Worm (Caenorhabditis elegans) whole organism, L4 larva: ENCODE data around the gene abcf-1.

ENCODE experiments used
- D1046.2 ChIP-seq: fragments of 200-800 bp; sonication (Bioruptor generic); IDR thresholded peaks from 2 replicates; pipeline ENCODE4 v1.3.6; 2022; ENCODE audit warnings: missing genetic modification characterization, missing compliant biosample characterization
- F10B5.3 ChIP-seq: sonication (generic microtip); optimal IDR thresholded peaks from 2 replicates; lab custom pipeline; 2016; ENCODE audit warnings: mild to moderate bottlenecking, missing genetic modification characterization, missing compliant biosample characterization
- F26F4.8 ChIP-seq: fragments of 200-800 bp; sonication (Bioruptor generic); conservative IDR thresholded peaks from 2 replicates; pipeline ENCODE4 v1.3.6; 2022; ENCODE audit warnings: missing genetic modification characterization, missing compliant biosample characterization
- F49E8.2 ChIP-seq: sonication (generic microtip); optimal IDR thresholded peaks from 2 replicates; lab custom pipeline; 2016; ENCODE audit warnings: missing compliant biosample characterization, mild to moderate bottlenecking, missing genetic modification characterization, borderline replicate concordance
- R02D3.7 ChIP-seq: fragments of 150-350 bp; sonication (generic microtip); optimal IDR thresholded peaks from 3 replicates; lab custom pipeline; 2014; ENCODE audit warnings: missing biosample characterization, missing genetic modification characterization
- T20F7.1 ChIP-seq: fragments of 200-800 bp; sonication (Bioruptor generic); optimal IDR thresholded peaks from 2 replicates; lab custom pipeline; 2018; ENCODE audit warnings: mild to moderate bottlenecking, missing genetic modification characterization, missing compliant biosample characterization
- Y5F2A.4 ChIP-seq: fragments of 200-800 bp; sonication (Bioruptor generic); optimal IDR thresholded peaks from 2 replicates; lab custom pipeline; 2018; ENCODE audit warnings: mild to moderate bottlenecking, missing genetic modification characterization, missing compliant biosample characterization
- ZK337.2 ChIP-seq: fragments of 200-800 bp; sonication (Bioruptor generic); IDR thresholded peaks from 2 replicates; pipeline ENCODE4 v1.3.6; 2022; ENCODE audit warnings: missing genetic modification reagents, missing genetic modification characterization, missing compliant biosample characterization
- ZK546.5 ChIP-seq, 2 experiments: sonication (generic microtip); optimal IDR thresholded peaks; 2 replicates each; lab custom pipeline; 2017; ENCODE audit warnings: missing biosample characterization in 2 of 2, missing genetic modification characterization in 2 of 2
- aly-2 ChIP-seq: sonication (generic microtip); optimal IDR thresholded peaks from 2 replicates; lab custom pipeline; 2018; ENCODE audit warnings: missing biosample characterization, missing genetic modification characterization
- ama-1 ChIP-seq: fragments of 150-350 bp; optimal IDR thresholded peaks from 2 replicates; lab custom pipeline; 2014; ENCODE audit warnings: inconsistent platforms, mixed read lengths
- cey-2 ChIP-seq: sonication (generic microtip); optimal IDR thresholded peaks from 3 replicates; lab custom pipeline; 2017; ENCODE audit warnings: missing genetic modification characterization, mild to moderate bottlenecking, missing compliant biosample characterization, antibody characterized with exemption, borderline replicate concordance; ENCODE audit not compliant: insufficient read depth
- ctbp-1 ChIP-seq: fragments of 200-800 bp; sonication (Bioruptor generic); IDR thresholded peaks from 2 replicates; pipeline ENCODE4 v1.3.6; 2022; ENCODE audit warnings: missing genetic modification reagents, missing genetic modification characterization, missing compliant biosample characterization
- daf-12 ChIP-seq: fragments of 150-350 bp; optimal IDR thresholded peaks from 2 replicates; lab custom pipeline; 2014; ENCODE audit warnings: missing biosample characterization, missing genetic modification reagents, missing genetic modification characterization
- daf-16 ChIP-seq, 3 experiments: sonication (generic microtip); optimal IDR thresholded peaks; 2 replicates each; lab custom pipeline; 2016 to 2017; ENCODE audit warnings: missing genetic modification characterization in 3 of 3, missing genetic modification reagents in 3 of 3, mild to moderate bottlenecking in 2 of 3, missing compliant biosample characterization in 2 of 3, missing biosample characterization in 1 of 3, moderate library complexity in 1 of 3
- duxl-1 ChIP-seq: sonication (generic microtip); optimal IDR thresholded peaks from 2 replicates; lab custom pipeline; 2016; ENCODE audit warnings: mild to moderate bottlenecking, missing genetic modification characterization, moderate library complexity, missing compliant biosample characterization; ENCODE audit not compliant: poor library complexity
- dve-1 ChIP-seq: sonication (generic microtip); optimal IDR thresholded peaks from 2 replicates; lab custom pipeline; 2017; ENCODE audit warnings: antibody characterized with exemption, mild to moderate bottlenecking, missing genetic modification characterization, missing compliant biosample characterization; ENCODE audit not compliant: insufficient read depth
- fos-1 ChIP-seq: fragments of 150-350 bp; optimal IDR thresholded peaks from 2 replicates; lab custom pipeline; 2014; ENCODE audit warnings: missing biosample characterization, missing genetic modification characterization
- gei-8 ChIP-seq: fragments of 200-800 bp; sonication (Bioruptor generic); optimal IDR thresholded peaks from 2 replicates; lab custom pipeline; 2018; ENCODE audit warnings: mild to moderate bottlenecking, missing genetic modification characterization, missing compliant biosample characterization
- hif-1 ChIP-seq, 2 experiments: sonication (generic microtip); optimal IDR thresholded peaks; 2 replicates each; lab custom pipeline; 2016 to 2017; ENCODE audit warnings: missing compliant biosample characterization in 2 of 2, missing genetic modification characterization in 2 of 2, missing genetic modification reagents in 2 of 2, missing genotype in 2 of 2, mild to moderate bottlenecking in 1 of 2
- hmg-1.1 ChIP-seq: fragments of 200-800 bp; sonication (Bioruptor generic); IDR thresholded peaks from 2 replicates; pipeline ENCODE4 v1.3.6; 2022; ENCODE audit warnings: missing genetic modification reagents, missing genetic modification characterization, missing compliant biosample characterization
- jun-1 ChIP-seq: fragments of 150-350 bp; optimal IDR thresholded peaks from 2 replicates; lab custom pipeline; 2014; ENCODE audit warnings: missing biosample characterization, missing genetic modification reagents, missing genetic modification characterization
- lin-1 ChIP-seq: fragments of 200-800 bp; sonication (Bioruptor generic); IDR thresholded peaks from 2 replicates; pipeline ENCODE4 v1.3.6; 2022; ENCODE audit warnings: missing genetic modification reagents, missing genetic modification characterization, missing compliant biosample characterization
- lir-3 ChIP-seq: sonication (generic microtip); optimal IDR thresholded peaks from 2 replicates; lab custom pipeline; 2016; ENCODE audit warnings: mild to moderate bottlenecking, missing genetic modification characterization, missing compliant biosample characterization
- lsy-2 ChIP-seq, 2 experiments: fragments of 150-350 bp in 1 of 2; sonication (generic microtip) in 1 of 2; optimal IDR thresholded peaks; 2 replicates each; lab custom pipeline; 2014 to 2017; ENCODE audit warnings: missing biosample characterization in 2 of 2, missing genetic modification characterization in 2 of 2
- madf-5 ChIP-seq, 2 experiments: fragments of 200-800 bp; sonication (Bioruptor generic); IDR thresholded peaks; 2 replicates each; pipeline ENCODE4 v1.3.6; 2022; ENCODE audit warnings: missing compliant biosample characterization in 2 of 2, missing genetic modification characterization in 2 of 2
- mes-2 ChIP-seq: sonication (generic microtip); optimal IDR thresholded peaks from 2 replicates; lab custom pipeline; 2016; ENCODE audit warnings: missing genotype, mild to moderate bottlenecking, missing genetic modification characterization, missing compliant biosample characterization; ENCODE audit not compliant: poor library complexity, severe bottlenecking
- nhr-25 ChIP-seq: sonication (generic microtip); optimal IDR thresholded peaks from 2 replicates; lab custom pipeline; 2017; ENCODE audit warnings: missing genetic modification characterization, mild to moderate bottlenecking, missing compliant biosample characterization, antibody characterized with exemption, moderate library complexity, borderline replicate concordance; ENCODE audit not compliant: insufficient read depth
- nhr-28 ChIP-seq: fragments of 150-350 bp; optimal IDR thresholded peaks from 2 replicates; lab custom pipeline; 2014; ENCODE audit warnings: missing biosample characterization, missing genetic modification characterization
- nhr-42 ChIP-seq: fragments of 200-800 bp; sonication (Bioruptor generic); IDR thresholded peaks from 2 replicates; pipeline ENCODE4 v1.3.6; 2022; ENCODE audit warnings: missing genetic modification characterization, missing compliant biosample characterization
- nhr-48 ChIP-seq: sonication (generic microtip); optimal IDR thresholded peaks from 2 replicates; lab custom pipeline; 2016; ENCODE audit warnings: mild to moderate bottlenecking, missing genetic modification characterization, missing compliant biosample characterization
- nhr-6 ChIP-seq: fragments of 150-350 bp; optimal IDR thresholded peaks from 2 replicates; lab custom pipeline; 2014; ENCODE audit warnings: missing biosample characterization, missing genetic modification characterization
- nhr-76 ChIP-seq: fragments of 150-350 bp; optimal IDR thresholded peaks from 2 replicates; lab custom pipeline; 2014; ENCODE audit warnings: missing biosample characterization, missing genetic modification characterization
- nhr-77 ChIP-seq: fragments of 150-350 bp; optimal IDR thresholded peaks from 2 replicates; lab custom pipeline; 2014; ENCODE audit warnings: missing biosample characterization, missing genetic modification characterization
- pqm-1 ChIP-seq: sonication (generic microtip); optimal IDR thresholded peaks from 2 replicates; lab custom pipeline; 2017; ENCODE audit warnings: missing biosample characterization, missing genetic modification characterization
- saeg-2 ChIP-seq: fragments of 200-800 bp; sonication (Bioruptor generic); IDR thresholded peaks from 2 replicates; pipeline ENCODE4 v1.3.6; 2022; ENCODE audit warnings: missing genetic modification reagents, missing genetic modification characterization, missing compliant biosample characterization
- set-16 ChIP-seq: fragments of 200-800 bp; sonication (Bioruptor generic); IDR thresholded peaks from 2 replicates; pipeline ENCODE4 v1.3.6; 2022; ENCODE audit warnings: missing genetic modification reagents, missing genetic modification characterization, missing compliant biosample characterization
- snpc-4 ChIP-seq: fragments of 150-350 bp; optimal IDR thresholded peaks from 2 replicates; lab custom pipeline; 2014; ENCODE audit warnings: missing biosample characterization, missing genetic modification characterization
- spr-3 ChIP-seq: fragments of 200-800 bp; sonication (Bioruptor generic); optimal IDR thresholded peaks from 2 replicates; lab custom pipeline; 2018; ENCODE audit warnings: mild to moderate bottlenecking, missing genetic modification characterization, missing compliant biosample characterization
- tag-97 ChIP-seq: fragments of 200-800 bp; sonication (Bioruptor generic); IDR thresholded peaks from 2 replicates; pipeline ENCODE4 v1.3.6; 2022; ENCODE audit warnings: missing genetic modification characterization, missing compliant biosample characterization
- tra-1 ChIP-seq: fragments of 200-800 bp; sonication (Bioruptor generic); IDR thresholded peaks from 2 replicates; pipeline ENCODE4 v1.3.6; 2022; ENCODE audit warnings: missing genetic modification reagents, missing genetic modification characterization, missing compliant biosample characterization
- unc-130 ChIP-seq: sonication (generic microtip); optimal IDR thresholded peaks from 2 replicates; lab custom pipeline; 2016; ENCODE audit warnings: missing genetic modification reagents, missing genetic modification characterization, missing compliant biosample characterization
- unc-39 ChIP-seq: sonication (generic microtip); optimal IDR thresholded peaks from 2 replicates; lab custom pipeline; 2017; ENCODE audit warnings: missing biosample characterization, missing genetic modification characterization
- unc-62 ChIP-seq, 3 experiments: fragments of 150-350 bp in 1 of 3; sonication (generic microtip); optimal IDR thresholded peaks in 2 of 3; peaks in 1 of 3; 1 replicate in 1 of 3; 2 replicates in 2 of 3; lab custom pipeline; 2014 to 2017; ENCODE audit warnings: missing biosample characterization in 3 of 3, missing genetic modification characterization in 3 of 3, missing genetic modification reagents in 3 of 3, missing genotype in 1 of 3
- vab-7 ChIP-seq: fragments of 200-800 bp; sonication (Bioruptor generic); IDR thresholded peaks from 2 replicates; pipeline ENCODE4 v1.3.6; 2022; ENCODE audit warnings: missing genetic modification reagents, missing genetic modification characterization, missing compliant biosample characterization
- zfp-2 ChIP-seq: sonication (generic microtip); optimal IDR thresholded peaks from 2 replicates; lab custom pipeline; 2016; ENCODE audit warnings: mild to moderate bottlenecking, missing genetic modification characterization, missing compliant biosample characterization
- zip-11 ChIP-seq: fragments of 200-800 bp; sonication (Bioruptor generic); IDR thresholded peaks from 2 replicates; pipeline ENCODE4 v1.3.6; 2022; ENCODE audit warnings: missing genetic modification characterization, missing compliant biosample characterization
- zip-2 ChIP-seq: fragments of 150-350 bp; optimal IDR thresholded peaks from 2 replicates; lab custom pipeline; 2014; ENCODE audit warnings: missing biosample characterization, missing genetic modification characterization
- ztf-11 ChIP-seq: fragments of 150-350 bp; optimal IDR thresholded peaks from 2 replicates; lab custom pipeline; 2014; ENCODE audit warnings: missing biosample characterization, missing genetic modification characterization

abcf-1 gene

DNA sequence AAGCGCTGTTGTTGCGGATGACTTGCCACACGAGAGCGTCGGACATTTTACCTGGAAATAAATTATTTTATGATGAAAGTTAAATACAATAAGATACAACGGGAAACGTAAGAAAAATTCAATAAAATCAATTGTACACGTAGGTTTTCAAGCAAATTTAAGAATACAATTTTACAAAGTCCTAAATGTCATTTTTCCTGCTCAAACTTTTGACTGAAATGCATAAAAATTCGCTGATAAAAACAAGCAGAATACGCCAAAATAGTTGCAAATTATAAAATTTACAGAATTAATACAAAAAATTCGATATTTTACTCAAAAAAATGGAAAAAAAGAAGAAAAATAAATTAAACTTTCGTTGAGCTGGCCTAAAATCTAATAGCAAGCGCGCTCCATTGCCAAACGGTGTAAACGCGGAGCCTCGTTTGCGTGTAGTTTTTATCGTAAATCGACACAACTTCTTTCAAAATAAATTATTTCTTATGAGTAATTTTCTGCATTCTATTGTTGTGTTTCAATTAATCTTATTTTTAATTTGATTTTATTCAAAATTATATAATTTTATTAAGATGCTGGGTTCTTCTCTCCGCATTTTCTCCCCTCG lies 35.0 kb downstream of the abcf-1 start, which contains the start of the genes rpl-28 and mrpl-49 (continued):
- no peak for TF ChIP-seq ztf-11 (tag; lab: Kevin White, UChicago)
- 0 out of 2 replicates have a peak, but pooled peaks have one; percentile 6 for TF ChIP-seq ZK337.2 (GFP tag; lab: Robert Waterston, UW)
- no peak for TF ChIP-seq zip-11
- no peak for TF ChIP-seq zip-2
- no peak for TF ChIP-seq fos-1 (tag; lab: Kevin White, UChicago)
- TF ChIP-seq duxl-1 (tag; lab: Kevin White, UChicago), result no peak
- TF ChIP-seq nhr-42, result 0 out of 2 replicates have a peak, but pooled peaks have one; percentile 57
- no peak for TF ChIP-seq jun-1 (tag; lab: Kevin White, UChicago)
- 0 out of 2 replicates have a peak, but pooled peaks have one; percentile 6 for TF ChIP-seq vab-7 (GFP tag; lab: Robert Waterston, UW)
- TF ChIP-seq pqm-1 (tag; lab: Kevin White, UChicago), result peak; percentile 42
- TF ChIP-seq lin-1 (GFP tag; lab: Robert Waterston, UW), result no peak
- TF ChIP-seq nhr-76 (tag; lab: Kevin White, UChicago), result no peak
- TF ChIP-seq Y5F2A.4 (GFP tag; lab: Kevin White, UChicago), result no peak
- TF ChIP-seq unc-39 (tag; lab: Kevin White, UChicago), result no peak
- peak; percentile 96 for TF ChIP-seq nhr-77 (tag; lab: Kevin White, UChicago)
- TF ChIP-seq D1046.2 (GFP tag; lab: Robert Waterston, UW), result no peak
- TF ChIP-seq daf-16 (GFP tag; optimal IDR thresholded peaks at IDR 0.05; lab: Kevin White, UChicago), result no peak
- peak; percentile 57 for TF ChIP-seq daf-16 (tag; optimal IDR thresholded peaks at IDR 0.05; lab: Kevin White, UChicago)
- no peak for TF ChIP-seq F26F4.8 (GFP tag; lab: Robert Waterston, UW)
- peak; percentile 38 to 94 for TF ChIP-seq lsy-2 (tag; optimal IDR thresholded peaks at IDR 0.05; lab: Kevin White, UChicago)
- peak; percentile 79 for TF ChIP-seq R02D3.7
- peak; percentile 80 for TF ChIP-seq nhr-28 (tag; lab: Kevin White, UChicago)
- no peak for TF ChIP-seq saeg-2 (GFP tag; lab: Robert Waterston, UW)
- TF ChIP-seq ZK546.5 (tag; optimal IDR thresholded peaks at IDR 0.05; lab: Kevin White, UChicago), result no peak
- no peak for TF ChIP-seq spr-3 (GFP tag; lab: Kevin White, UChicago)
- TF ChIP-seq aly-2 (tag; lab: Kevin White, UChicago), result no peak
- no peak for TF ChIP-seq daf-12 (tag; lab: Kevin White, UChicago)
- no peak; the same call in 1 of the 2 replicates for TF ChIP-seq hmg-1.1 (GFP tag; lab: Robert Waterston, UW)
- no peak for TF ChIP-seq gei-8 (GFP tag; lab: Kevin White, UChicago)
- TF ChIP-seq mes-2 (tag; lab: Kevin White, UChicago), result no peak
- no peak for TF ChIP-seq madf-5 (GFP tag; IDR thresholded peaks at IDR 0.05; lab: Robert Waterston, UW)
- no peak for TF ChIP-seq lir-3 (tag; lab: Kevin White, UChicago)
- TF ChIP-seq nhr-25, result peak; percentile 35
- peak; percentile 99 for TF ChIP-seq T20F7.1 (GFP tag; lab: Kevin White, UChicago)
- TF ChIP-seq nhr-48, result no peak
- TF ChIP-seq cey-2, result no peak
- TF ChIP-seq snpc-4, result no peak
- TF ChIP-seq tag-97 (GFP tag; lab: Robert Waterston, UW), result no peak
- TF ChIP-seq unc-130 (GFP tag; lab: Kevin White, UChicago), result no peak
- TF ChIP-seq dve-1 (tag; lab: Kevin White, UChicago), result peak; percentile 90
- peak in 1 of 2 experiments; percentile 71 for TF ChIP-seq unc-62 (GFP tag; optimal IDR thresholded peaks at IDR 0.05 in 1 of 2; lab: Kevin White, UChicago)
- TF ChIP-seq unc-62 (tag; optimal IDR thresholded peaks at IDR 0.05; lab: Kevin White, UChicago), result no peak
- TF ChIP-seq hif-1 (tag; optimal IDR thresholded peaks at IDR 0.05; lab: Kevin White, UChicago), result no peak
- TF ChIP-seq nhr-6, result peak; percentile 98
- no peak for TF ChIP-seq tra-1 (GFP tag; lab: Robert Waterston, UW)
- no peak for TF ChIP-seq F49E8.2 (tag; lab: Kevin White, UChicago)
- peak; percentile 17 for TF ChIP-seq ama-1 (lab: Kevin White, UChicago)
- no peak for TF ChIP-seq set-16 (GFP tag; lab: Robert Waterston, UW)
- TF ChIP-seq zfp-2 (tag; lab: Kevin White, UChicago), result no peak
- no peak for TF ChIP-seq ctbp-1 (GFP tag; lab: Robert Waterston, UW)
- TF ChIP-seq F10B5.3 (tag; lab: Kevin White, UChicago), result no peak
